Fruit fly (Drosophila melanogaster) whole organism, wandering third instar larva: ENCODE measurements around the gene SelR.
A peak's percentile ranks its signal among the peaks of the same experiment; 100 is the strongest.

ENCODE experiments used
- Abd-B ChIP-seq: fragments of >200 bp; optimal IDR thresholded peaks from 2 replicates; lab custom pipeline; 2017; ENCODE audit warnings: missing biosample characterization, missing genetic modification characterization
- CG32264 ChIP-seq: fragments of 200-800 bp; sonication (Bioruptor generic); optimal IDR thresholded peaks from 2 replicates; lab custom pipeline; 2016; ENCODE audit warnings: missing biosample characterization, missing genetic modification characterization
- CG9705 ChIP-seq: fragments of 200-800 bp; sonication (Bioruptor generic); optimal IDR thresholded peaks from 2 replicates; lab custom pipeline; 2018; ENCODE audit warnings: missing biosample characterization, mild to moderate bottlenecking, missing genetic modification characterization
- CrebA ChIP-seq: fragments of 200-800 bp; sonication (Bioruptor generic); optimal IDR thresholded peaks from 2 replicates; lab custom pipeline; 2016; ENCODE audit warnings: missing biosample characterization, mild to moderate bottlenecking, missing genetic modification characterization, borderline replicate concordance
- Dfd ChIP-seq: fragments of >200 bp; optimal IDR thresholded peaks from 2 replicates; lab custom pipeline; 2017; ENCODE audit warnings: missing biosample characterization, missing genetic modification characterization
- Dif ChIP-seq: fragments of 200-275, 200-300 bp; sonication (Bioruptor generic); optimal IDR thresholded peaks from 2 replicates; lab custom pipeline; 2018; ENCODE audit warnings: missing biosample characterization, missing genetic modification characterization; ENCODE audit not compliant: partially characterized antibody
- GATAd ChIP-seq: sonication (Bioruptor generic); optimal IDR thresholded peaks from 2 replicates; lab custom pipeline; 2016; ENCODE audit warnings: missing biosample characterization, missing genetic modification characterization
- HLH106 ChIP-seq: fragments of 200-800 bp; optimal IDR thresholded peaks from 3 replicates; lab custom pipeline; 2019; ENCODE audit warnings: missing biosample characterization, mild to moderate bottlenecking, missing genetic modification characterization, moderate library complexity
- Hnf4 ChIP-seq: fragments of 200-800 bp; sonication (Bioruptor generic); optimal IDR thresholded peaks from 2 replicates; lab custom pipeline; 2016; ENCODE audit warnings: missing biosample characterization, mild to moderate bottlenecking, missing genetic modification characterization
- Hr78 ChIP-seq: fragments of >200 bp; optimal IDR thresholded peaks from 2 replicates; lab custom pipeline; 2017; ENCODE audit warnings: missing biosample characterization, missing genetic modification characterization
- Hr83 ChIP-seq: fragments of 200-300 bp; sonication (Bioruptor generic); optimal IDR thresholded peaks from 2 replicates; lab custom pipeline; 2016; ENCODE audit warnings: missing biosample characterization, mild to moderate bottlenecking, missing genetic modification characterization, moderate library complexity; ENCODE audit not compliant: poor library complexity, severe bottlenecking
- Jra ChIP-seq: sonication (Bioruptor generic); optimal IDR thresholded peaks from 2 replicates; lab custom pipeline; 2016; ENCODE audit warnings: missing biosample characterization, missing genetic modification characterization
- Mio ChIP-seq: sonication (Bioruptor generic); optimal IDR thresholded peaks from 2 replicates; lab custom pipeline; 2016; ENCODE audit warnings: missing biosample characterization, missing genetic modification characterization
- Myc ChIP-seq: fragments of >200 bp; optimal IDR thresholded peaks from 2 replicates; lab custom pipeline; 2017
- N ChIP-seq: fragments of >200 bp; optimal IDR thresholded peaks from 2 replicates; lab custom pipeline; 2018; ENCODE audit warnings: missing biosample characterization, missing external identifiers, missing genetic modification characterization
- OdsH ChIP-seq: fragments of 200-800 bp; sonication (Bioruptor generic); optimal IDR thresholded peaks from 2 replicates; lab custom pipeline; 2016; ENCODE audit warnings: missing biosample characterization, mild to moderate bottlenecking, missing genetic modification characterization
- Rel ChIP-seq, 2 experiments: fragments of 200-800 bp; sonication (Bioruptor generic) in 1 of 2; optimal IDR thresholded peaks; 2 replicates in 1 of 2; 3 replicates in 1 of 2; lab custom pipeline; 2016 to 2019; ENCODE audit warnings: mild to moderate bottlenecking in 2 of 2, missing biosample characterization in 2 of 2, missing genetic modification characterization in 2 of 2, moderate library complexity in 1 of 2
- Sp1 ChIP-seq: fragments of 200-800 bp; sonication (Bioruptor generic); optimal IDR thresholded peaks from 3 replicates; lab custom pipeline; 2019; ENCODE audit warnings: missing biosample characterization, mild to moderate bottlenecking, missing genetic modification characterization, moderate library complexity
- Vsx2 ChIP-seq: fragments of 200-300, 225-300 bp; sonication (Bioruptor generic); optimal IDR thresholded peaks from 2 replicates; lab custom pipeline; 2018; ENCODE audit warnings: missing biosample characterization, missing genetic modification characterization; ENCODE audit not compliant: partially characterized antibody
- br ChIP-seq: fragments of 200-800 bp; sonication (Bioruptor generic); optimal IDR thresholded peaks from 2 replicates; lab custom pipeline; 2016; ENCODE audit warnings: missing biosample characterization, missing genetic modification characterization
- brk ChIP-seq: fragments of 200-800 bp; sonication (Bioruptor generic); optimal IDR thresholded peaks from 2 replicates; lab custom pipeline; 2016; ENCODE audit warnings: missing biosample characterization, mild to moderate bottlenecking, missing genetic modification characterization
- dl ChIP-seq, 2 experiments: fragments of 175-275, 200-275 bp in 1 of 2; fragments of 200-275 bp in 1 of 2; sonication (Bioruptor generic); optimal IDR thresholded peaks; lab custom pipeline; 2018; ENCODE audit warnings: mild to moderate bottlenecking in 2 of 2, missing biosample characterization in 2 of 2, missing genetic modification characterization in 2 of 2, moderate library complexity in 2 of 2; ENCODE audit not compliant: partially characterized antibody in 2 of 2, insufficient read depth in 1 of 2
- dmrt93B ChIP-seq: fragments of 200-800 bp; sonication (Bioruptor generic); optimal IDR thresholded peaks from 2 replicates; lab custom pipeline; 2018; ENCODE audit warnings: missing biosample characterization, mild to moderate bottlenecking, missing genetic modification characterization
- dsf ChIP-seq: sonication (Bioruptor generic); optimal IDR thresholded peaks from 2 replicates; lab custom pipeline; 2016; ENCODE audit warnings: missing biosample characterization, missing genetic modification characterization, borderline replicate concordance
- ey ChIP-seq: fragments of 200-800 bp; sonication (Bioruptor generic); optimal IDR thresholded peaks from 2 replicates; lab custom pipeline; 2016; ENCODE audit warnings: missing biosample characterization, missing genetic modification characterization
- foxo ChIP-seq, 2 experiments: fragments of 200-800 bp; sonication (Bioruptor generic); optimal IDR thresholded peaks; 2 replicates in 1 of 2; 3 replicates in 1 of 2; lab custom pipeline; 2016 to 2017; ENCODE audit warnings: missing biosample characterization in 2 of 2, missing genetic modification characterization in 2 of 2
- fru ChIP-seq: fragments of 200-800 bp; sonication (Bioruptor generic); optimal IDR thresholded peaks from 3 replicates; lab custom pipeline; 2016; ENCODE audit warnings: missing biosample characterization, mild to moderate bottlenecking, missing genetic modification characterization
- h ChIP-seq: fragments of 200-800 bp; sonication (Bioruptor generic); optimal IDR thresholded peaks from 3 replicates; lab custom pipeline; 2016; ENCODE audit warnings: missing biosample characterization, mild to moderate bottlenecking, missing genetic modification characterization
- jim ChIP-seq: fragments of 175-275, 200-325 bp; sonication (Bioruptor generic); optimal IDR thresholded peaks from 2 replicates; lab custom pipeline; 2016; ENCODE audit warnings: missing biosample characterization, mild to moderate bottlenecking, missing genetic modification characterization
- lola ChIP-seq: fragments of >200 bp; optimal IDR thresholded peaks from 2 replicates; lab custom pipeline; 2017; ENCODE audit warnings: missing biosample characterization, missing genetic modification characterization
- pan ChIP-seq: fragments of >200 bp; optimal IDR thresholded peaks from 2 replicates; lab custom pipeline; 2017
- psq ChIP-seq: fragments of 200-800 bp; sonication (Bioruptor generic); optimal IDR thresholded peaks from 3 replicates; lab custom pipeline; 2017; ENCODE audit warnings: missing biosample characterization, mild to moderate bottlenecking, missing genetic modification characterization, moderate library complexity
- rgr ChIP-seq: fragments of 200-800 bp; sonication (Bioruptor generic); optimal IDR thresholded peaks from 3 replicates; lab custom pipeline; 2016; ENCODE audit warnings: missing biosample characterization, mild to moderate bottlenecking, missing genetic modification characterization
- sage ChIP-seq: fragments of 200-800 bp; sonication (Bioruptor generic); optimal IDR thresholded peaks from 2 replicates; lab custom pipeline; 2016; ENCODE audit warnings: missing biosample characterization, mild to moderate bottlenecking, missing genetic modification characterization
- sv ChIP-seq: fragments of 200-800 bp; sonication (Bioruptor generic); optimal IDR thresholded peaks from 3 replicates; lab custom pipeline; 2016; ENCODE audit warnings: missing biosample characterization, missing genetic modification characterization
- tai ChIP-seq: sonication (Bioruptor generic); optimal IDR thresholded peaks from 2 replicates; lab custom pipeline; 2016; ENCODE audit warnings: missing biosample characterization, missing genetic modification characterization
- usp ChIP-seq: fragments of >200 bp; optimal IDR thresholded peaks from 2 replicates; lab custom pipeline; 2017; ENCODE audit warnings: missing biosample characterization, missing genetic modification characterization
- woc ChIP-seq: sonication (Bioruptor generic); optimal IDR thresholded peaks from 2 replicates; lab custom pipeline; 2016; ENCODE audit warnings: missing biosample characterization, mild to moderate bottlenecking, missing genetic modification characterization

The SelR gene

dm6 chr3R:10829746-10830145 is 38.7 kb downstream of the SelR start:
- TF ChIP-seq sage (GFP tag; lab: Kevin White, UChicago) (no peak), tai (GFP tag; lab: Kevin White, UChicago) (no peak), Abd-B (GFP tag; lab: Kevin White, UChicago) (no peak), Mio (GFP tag; lab: Kevin White, UChicago) (no peak), Dif (no peak), dl (GFP tag; optimal IDR thresholded peaks at IDR 0.05; lab: Kevin White, UChicago; ENCODE audit: insufficient read depth in 1 of 2, partially characterized antibody in 2 of 2) (no peak), dsf (GFP tag; lab: Kevin White, UChicago) (no peak), CG9705 (GFP tag; lab: Kevin White, UChicago) (no peak), pan (no peak), usp (GFP tag; lab: Kevin White, UChicago) (no peak), woc (no peak), ey (GFP tag; lab: Kevin White, UChicago) (no peak), br (GFP tag; lab: Kevin White, UChicago) (no peak), Dfd (GFP tag; lab: Kevin White, UChicago) (no peak), jim (GFP tag; lab: Kevin White, UChicago) (no peak), foxo (GFP tag; optimal IDR thresholded peaks at IDR 0.05; lab: Kevin White, UChicago) (no peak), CG32264 (GFP tag; lab: Kevin White, UChicago) (no peak), OdsH (no peak), HLH106 (tag; lab: Kevin White, UChicago) (no peak)

- TF ChIP-seq N (GFP tag; lab: Kevin White, UChicago) = no peak
- TF ChIP-seq Rel (GFP tag; optimal IDR thresholded peaks at IDR 0.05; lab: Kevin White, UChicago) = peak; percentile 8
- no peak for TF ChIP-seq Rel (tag; optimal IDR thresholded peaks at IDR 0.05; lab: Kevin White, UChicago)
- TF ChIP-seq sage (GFP tag; lab: Kevin White, UChicago) = no peak
Measured at dm6 chr3R:10828688-10829087, 39.8 kb downstream of the SelR start.

- TF ChIP-seq br (GFP tag; lab: Kevin White, UChicago) (no peak), pan (no peak), dl (GFP tag; optimal IDR thresholded peaks at IDR 0.05; lab: Kevin White, UChicago; ENCODE audit: insufficient read depth in 1 of 2, partially characterized antibody in 2 of 2) (peak; percentile 77 to 93), jim (GFP tag; lab: Kevin White, UChicago) (no peak), rgr (GFP tag; lab: Kevin White, UChicago) (peak; percentile 6), Abd-B (GFP tag; lab: Kevin White, UChicago) (no peak), usp (GFP tag; lab: Kevin White, UChicago) (no peak), Hr78 (GFP tag; lab: Kevin White, UChicago) (no peak), Mio (GFP tag; lab: Kevin White, UChicago) (no peak), N (GFP tag; lab: Kevin White, UChicago) (no peak), CG9705 (GFP tag; lab: Kevin White, UChicago) (no peak), dmrt93B (GFP tag; lab: Kevin White, UChicago) (no peak), h (GFP tag; lab: Kevin White, UChicago) (peak; percentile 33), CG32264 (GFP tag; lab: Kevin White, UChicago) (no peak), dsf (GFP tag; lab: Kevin White, UChicago) (no peak), Sp1 (no peak), fru (GFP tag; lab: Kevin White, UChicago) (no peak), HLH106 (tag; lab: Kevin White, UChicago) (no peak), Myc (no peak), lola (GFP tag; lab: Kevin White, UChicago) (no peak), CrebA (peak; percentile 4), psq (GFP tag; lab: Kevin White, UChicago) (no peak), tai (GFP tag; lab: Kevin White, UChicago) (no peak), Hr83 (GFP tag; lab: Kevin White, UChicago) (peak; percentile 25), sv (GFP tag; lab: Kevin White, UChicago) (no peak), Hnf4 (GFP tag; lab: Kevin White, UChicago) (no peak), Vsx2 (peak; percentile 93), ey (GFP tag; lab: Kevin White, UChicago) (no peak), Jra (GFP tag; lab: Kevin White, UChicago) (no peak), Rel (GFP tag; optimal IDR thresholded peaks at IDR 0.05; lab: Kevin White, UChicago) (peak; percentile 67), Rel (tag; optimal IDR thresholded peaks at IDR 0.05; lab: Kevin White, UChicago) (no peak), woc (no peak), brk (GFP tag; lab: Kevin White, UChicago) (peak; percentile 28), sage (GFP tag; lab: Kevin White, UChicago) (peak; percentile 11), OdsH (no peak), foxo (GFP tag; optimal IDR thresholded peaks at IDR 0.05; lab: Kevin White, UChicago) (no peak), Dfd (GFP tag; lab: Kevin White, UChicago) (no peak), GATAd (GFP tag; lab: Kevin White, UChicago) (no peak), Dif (peak; percentile 93)
Measured at dm6 chr3R:10826796-10827524, 41.5 kb downstream of the SelR start, which contains the start of gene Cad86C. Gene Cad86C (plus strand): TSS chr3R:10827079.
